Worm (Caenorhabditis elegans) whole organism, L4 larva: Measurements from ENCODE around the gene F35H10.10.

Experiments
- D1046.2 ChIP-seq: fragments of 200-800 bp; sonication (Bioruptor generic); IDR thresholded peaks from 2 replicates; pipeline ENCODE4 v1.3.6; 2022; ENCODE audit warnings: missing genetic modification characterization, missing compliant biosample characterization
- F10B5.3 ChIP-seq: sonication (generic microtip); optimal IDR thresholded peaks from 2 replicates; lab custom pipeline; 2016; ENCODE audit warnings: mild to moderate bottlenecking, missing genetic modification characterization, missing compliant biosample characterization
- F26F4.8 ChIP-seq: fragments of 200-800 bp; sonication (Bioruptor generic); conservative IDR thresholded peaks from 2 replicates; pipeline ENCODE4 v1.3.6; 2022; ENCODE audit warnings: missing genetic modification characterization, missing compliant biosample characterization
- F44E2.7 ChIP-seq: fragments of 200-800 bp; sonication (Bioruptor generic); IDR thresholded peaks from 2 replicates; pipeline ENCODE4 v2.1.2; 2022; ENCODE audit warnings: missing genetic modification characterization, missing compliant biosample characterization
- F49E8.2 ChIP-seq: sonication (generic microtip); optimal IDR thresholded peaks from 2 replicates; lab custom pipeline; 2016; ENCODE audit warnings: missing compliant biosample characterization, mild to moderate bottlenecking, missing genetic modification characterization, borderline replicate concordance
- Y105C5A.15 ChIP-seq: fragments of 200-800 bp; sonication (Bioruptor generic); IDR thresholded peaks from 2 replicates; pipeline ENCODE4 v1.3.6; 2022; ENCODE audit warnings: missing genetic modification characterization, missing compliant biosample characterization
- ZK546.5 ChIP-seq, 2 experiments: sonication (generic microtip); optimal IDR thresholded peaks; 2 replicates each; lab custom pipeline; 2017; ENCODE audit warnings: missing biosample characterization in 2 of 2, missing genetic modification characterization in 2 of 2
- aly-2 ChIP-seq: sonication (generic microtip); optimal IDR thresholded peaks from 2 replicates; lab custom pipeline; 2018; ENCODE audit warnings: missing biosample characterization, missing genetic modification characterization
- ama-1 ChIP-seq: fragments of 150-350 bp; optimal IDR thresholded peaks from 2 replicates; lab custom pipeline; 2014; ENCODE audit warnings: inconsistent platforms, mixed read lengths
- attf-4 ChIP-seq: sonication (generic microtip); optimal IDR thresholded peaks from 3 replicates; lab custom pipeline; 2017; ENCODE audit warnings: missing biosample characterization, missing genetic modification characterization
- ceh-20 ChIP-seq: fragments of 200-800 bp; sonication (Bioruptor generic); IDR thresholded peaks from 2 replicates; pipeline ENCODE4 v1.3.6; 2022; ENCODE audit warnings: missing genetic modification reagents, missing genetic modification characterization, missing compliant biosample characterization
- ceh-32 ChIP-seq: sonication (generic microtip); optimal IDR thresholded peaks from 2 replicates; lab custom pipeline; 2016; ENCODE audit warnings: mild to moderate bottlenecking, missing genetic modification characterization, missing compliant biosample characterization; ENCODE audit not compliant: poor library complexity
- ceh-62 ChIP-seq: sonication (generic microtip); optimal IDR thresholded peaks from 2 replicates; lab custom pipeline; 2017; ENCODE audit warnings: missing biosample characterization, missing genetic modification characterization
- daf-12 ChIP-seq: fragments of 150-350 bp; optimal IDR thresholded peaks from 2 replicates; lab custom pipeline; 2014; ENCODE audit warnings: missing biosample characterization, missing genetic modification reagents, missing genetic modification characterization
- daf-19 ChIP-seq: fragments of 200-800 bp; sonication (Bioruptor generic); conservative IDR thresholded peaks from 2 replicates; pipeline ENCODE4 v1.3.6; 2022; ENCODE audit warnings: missing genetic modification characterization, missing compliant biosample characterization
- dpl-1 ChIP-seq: fragments of 150-350 bp; optimal IDR thresholded peaks from 2 replicates; lab custom pipeline; 2014; ENCODE audit warnings: missing biosample characterization, missing genetic modification reagents, missing genetic modification characterization
- lim-7 ChIP-seq: fragments of 200-800 bp; sonication (Bioruptor generic); IDR thresholded peaks from 2 replicates; pipeline ENCODE4 v1.3.6; 2022; ENCODE audit warnings: missing genetic modification characterization, missing compliant biosample characterization
- lin-13 ChIP-seq: fragments of 150-350 bp; optimal IDR thresholded peaks from 2 replicates; lab custom pipeline; 2014; ENCODE audit warnings: missing biosample characterization, missing genetic modification reagents, missing genetic modification characterization
- lin-15B ChIP-seq: fragments of 150-350 bp; sonication (generic microtip); optimal IDR thresholded peaks from 3 replicates; lab custom pipeline; 2014; ENCODE audit warnings: missing biosample characterization, missing genetic modification characterization
- lin-38 ChIP-seq: fragments of 200-800 bp; sonication (Bioruptor generic); IDR thresholded peaks from 2 replicates; pipeline ENCODE4 v1.3.6; 2022; ENCODE audit warnings: missing genetic modification reagents, missing genetic modification characterization, missing compliant biosample characterization
- lin-39 ChIP-seq: fragments of 150-350 bp; optimal IDR thresholded peaks from 2 replicates; lab custom pipeline; 2014; ENCODE audit warnings: missing biosample characterization, missing genetic modification reagents, missing genetic modification characterization
- lir-3 ChIP-seq: sonication (generic microtip); optimal IDR thresholded peaks from 2 replicates; lab custom pipeline; 2016; ENCODE audit warnings: mild to moderate bottlenecking, missing genetic modification characterization, missing compliant biosample characterization
- mep-1 ChIP-seq: fragments of 150-350 bp; sonication (generic microtip); optimal IDR thresholded peaks from 3 replicates; lab custom pipeline; 2014; ENCODE audit warnings: missing biosample characterization, missing genetic modification characterization
- nhr-111 ChIP-seq: fragments of 200-800 bp; sonication (Bioruptor generic); optimal IDR thresholded peaks from 2 replicates; lab custom pipeline; 2018; ENCODE audit warnings: mild to moderate bottlenecking, missing genetic modification characterization, missing compliant biosample characterization
- nhr-25 ChIP-seq: sonication (generic microtip); optimal IDR thresholded peaks from 2 replicates; lab custom pipeline; 2017; ENCODE audit warnings: missing genetic modification characterization, mild to moderate bottlenecking, missing compliant biosample characterization, antibody characterized with exemption, moderate library complexity, borderline replicate concordance; ENCODE audit not compliant: insufficient read depth
- nhr-28 ChIP-seq: fragments of 150-350 bp; optimal IDR thresholded peaks from 2 replicates; lab custom pipeline; 2014; ENCODE audit warnings: missing biosample characterization, missing genetic modification characterization
- nhr-42 ChIP-seq: fragments of 200-800 bp; sonication (Bioruptor generic); IDR thresholded peaks from 2 replicates; pipeline ENCODE4 v1.3.6; 2022; ENCODE audit warnings: missing genetic modification characterization, missing compliant biosample characterization
- nhr-6 ChIP-seq: fragments of 150-350 bp; optimal IDR thresholded peaks from 2 replicates; lab custom pipeline; 2014; ENCODE audit warnings: missing biosample characterization, missing genetic modification characterization
- rbr-2 ChIP-seq: sonication (generic microtip); optimal IDR thresholded peaks from 2 replicates; lab custom pipeline; 2016; ENCODE audit warnings: missing genotype, missing genetic modification characterization, missing compliant biosample characterization
- tra-1 ChIP-seq: fragments of 200-800 bp; sonication (Bioruptor generic); IDR thresholded peaks from 2 replicates; pipeline ENCODE4 v1.3.6; 2022; ENCODE audit warnings: missing genetic modification reagents, missing genetic modification characterization, missing compliant biosample characterization
- unc-130 ChIP-seq: sonication (generic microtip); optimal IDR thresholded peaks from 2 replicates; lab custom pipeline; 2016; ENCODE audit warnings: missing genetic modification reagents, missing genetic modification characterization, missing compliant biosample characterization
- unc-62 ChIP-seq, 3 experiments: fragments of 150-350 bp in 1 of 3; sonication (generic microtip); optimal IDR thresholded peaks in 2 of 3; peaks in 1 of 3; 1 replicate in 1 of 3; 2 replicates in 2 of 3; lab custom pipeline; 2014 to 2017; ENCODE audit warnings: missing biosample characterization in 3 of 3, missing genetic modification characterization in 3 of 3, missing genetic modification reagents in 3 of 3, missing genotype in 1 of 3
- zag-1 ChIP-seq: fragments of 150-350 bp; optimal IDR thresholded peaks from 2 replicates; lab custom pipeline; 2014; ENCODE audit warnings: missing biosample characterization, missing genetic modification characterization
- zfp-2 ChIP-seq: sonication (generic microtip); optimal IDR thresholded peaks from 2 replicates; lab custom pipeline; 2016; ENCODE audit warnings: mild to moderate bottlenecking, missing genetic modification characterization, missing compliant biosample characterization
- zfp-3 ChIP-seq: fragments of 200-800 bp; sonication (Bioruptor generic); conservative IDR thresholded peaks from 2 replicates; pipeline ENCODE4 v1.3.6; 2022; ENCODE audit warnings: missing genetic modification reagents, missing genetic modification characterization, missing compliant biosample characterization
- ztf-11 ChIP-seq: fragments of 150-350 bp; optimal IDR thresholded peaks from 2 replicates; lab custom pipeline; 2014; ENCODE audit warnings: missing biosample characterization, missing genetic modification characterization

The F35H10.10 gene

ce11 chrIV:8347051-8347450 is 34.3 kb upstream of the F35H10.10 start, which contains the start of the genes F17E9.18 and F17E9.15:
Gene F17E9.18, minus strand, starts transcription at chrIV:8347151.
Gene F17E9.15, plus strand, starts transcription at chrIV:8347418.
- TF ChIP-seq ZK546.5 (tag; optimal IDR thresholded peaks at IDR 0.05; lab: Kevin White, UChicago) = no peak
- TF ChIP-seq nhr-42 (GFP tag; lab: Robert Waterston, UW) = no peak
- no peak for TF ChIP-seq zfp-3 (GFP tag; lab: Robert Waterston, UW)
- TF ChIP-seq F49E8.2 (tag; lab: Kevin White, UChicago) = no peak
- no peak for TF ChIP-seq lim-7
- TF ChIP-seq nhr-6 (tag; lab: Kevin White, UChicago) = no peak
- no peak for TF ChIP-seq D1046.2
- no peak for TF ChIP-seq nhr-28
- no peak for TF ChIP-seq dpl-1 (GFP tag; lab: Kevin White, UChicago)
- TF ChIP-seq aly-2 (tag; lab: Kevin White, UChicago) = no peak
- no peak for TF ChIP-seq unc-130 (GFP tag; lab: Kevin White, UChicago)
- no peak for TF ChIP-seq ztf-11 (tag; lab: Kevin White, UChicago)
- TF ChIP-seq ama-1 (lab: Kevin White, UChicago) = no peak
- TF ChIP-seq lin-15B (tag; lab: Kevin White, UChicago) = no peak
- TF ChIP-seq daf-12 (tag; lab: Kevin White, UChicago) = no peak
- TF ChIP-seq ceh-20 = no peak
- no peak for TF ChIP-seq zfp-2
- TF ChIP-seq Y105C5A.15 (GFP tag; lab: Robert Waterston, UW) = no peak
- TF ChIP-seq zag-1 (tag; lab: Kevin White, UChicago) = no peak
- TF ChIP-seq, all 104 proteins: peak for 0

- peak in 1 of 2 experiments; percentile 34 for TF ChIP-seq unc-62 (GFP tag; optimal IDR thresholded peaks at IDR 0.05 in 1 of 2; lab: Kevin White, UChicago)
- no peak for TF ChIP-seq unc-62 (tag; optimal IDR thresholded peaks at IDR 0.05; lab: Kevin White, UChicago)
- no peak for TF ChIP-seq tra-1 (GFP tag; lab: Robert Waterston, UW)
Observed at ce11 chrIV:8345518-8345917, 32.8 kb upstream of the F35H10.10 start, which contains the start of gene F17E9.5. Gene F17E9.5, plus strand, starts transcription at chrIV:8345818.

DNA sequence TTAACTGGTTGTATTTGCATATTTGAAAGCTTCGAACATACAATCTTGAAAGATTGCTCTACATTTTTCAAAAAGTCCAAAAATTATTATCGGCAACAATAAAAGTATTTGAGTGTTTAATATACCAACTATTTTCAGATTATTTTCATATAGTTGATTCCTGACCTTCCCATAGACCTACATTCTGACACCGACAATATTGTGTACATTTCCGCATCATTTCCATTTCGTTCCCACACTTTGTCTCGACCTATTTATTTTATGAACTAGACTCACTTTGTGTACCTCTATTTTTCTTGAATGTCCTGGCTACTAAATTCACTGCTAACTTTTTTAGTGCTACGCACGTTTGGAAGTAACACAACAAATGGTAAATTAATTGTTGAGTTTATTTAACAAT is 29.6 kb upstream of the F35H10.10 start, which contains the start of gene lgc-5:
Gene lgc-5, plus strand, starts transcription at position 301 of the 400 bp plus-strand sequence.
- no peak for TF ChIP-seq ceh-32

DNA sequence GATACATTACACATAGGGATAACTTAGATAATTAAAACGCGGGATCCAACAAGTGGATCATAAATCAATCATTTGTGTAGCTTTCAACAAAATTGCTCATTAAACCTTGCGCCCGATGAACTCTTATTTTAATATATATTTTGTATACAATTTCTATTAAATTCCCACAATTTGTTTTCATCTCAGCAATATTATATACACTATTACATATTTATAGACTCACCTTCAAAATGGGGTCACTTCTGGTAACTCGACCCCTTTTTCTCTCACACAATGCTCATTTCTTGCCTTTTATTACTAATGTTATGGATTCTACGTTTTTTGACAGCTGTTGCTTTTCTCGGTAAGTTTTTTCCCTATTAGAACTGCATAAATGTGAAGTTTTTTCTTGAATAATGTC is 26.9 kb upstream of the F35H10.10 start, which contains the start of gene lgc-6:
Gene lgc-6, plus strand, starts transcription at position 301 of the 400 bp plus-strand sequence.
- TF ChIP-seq F44E2.7 (GFP tag; lab: Robert Waterston, UW) (no peak), lin-39 (tag; lab: Kevin White, UChicago) (no peak), unc-62 (GFP tag; optimal IDR thresholded peaks at IDR 0.05 in 1 of 2; lab: Kevin White, UChicago) (no peak), unc-62 (tag; optimal IDR thresholded peaks at IDR 0.05; lab: Kevin White, UChicago) (no peak), unc-130 (GFP tag; lab: Kevin White, UChicago) (no peak), rbr-2 (no peak), lin-13 (GFP tag; lab: Kevin White, UChicago) (no peak), aly-2 (tag; lab: Kevin White, UChicago) (no peak), nhr-25 (tag; lab: Kevin White, UChicago) (no peak), tra-1 (GFP tag; lab: Robert Waterston, UW) (no peak), attf-4 (no peak), F10B5.3 (tag; lab: Kevin White, UChicago) (no peak), zfp-3 (GFP tag; lab: Robert Waterston, UW) (no peak), ceh-62 (tag; lab: Kevin White, UChicago) (no peak), nhr-111 (GFP tag; lab: Kevin White, UChicago) (no peak), F26F4.8 (GFP tag; lab: Robert Waterston, UW) (no peak), lin-38 (GFP tag; lab: Robert Waterston, UW) (no peak), lir-3 (tag; lab: Kevin White, UChicago) (no peak), daf-19 (GFP tag; lab: Robert Waterston, UW) (no peak), mep-1 (tag; lab: Kevin White, UChicago) (no peak)
